Worm (Caenorhabditis elegans) whole organism, L2 larva: ENCODE data around the gene R04D3.3.

Source experiments
- F13H6.1 ChIP-seq: sonication (generic microtip); optimal IDR thresholded peaks from 2 replicates; lab custom pipeline; 2016; ENCODE audit warnings: missing genetic modification characterization, missing compliant biosample characterization
- blmp-1 ChIP-seq: sonication (generic microtip); optimal IDR thresholded peaks from 2 replicates; lab custom pipeline; 2017; ENCODE audit warnings: missing genetic modification characterization, mild to moderate bottlenecking, missing compliant biosample characterization, antibody characterized with exemption, moderate library complexity; ENCODE audit not compliant: insufficient read depth
- ceh-82 ChIP-seq: fragments of 150-350 bp; optimal IDR thresholded peaks from 2 replicates; lab custom pipeline; 2014; ENCODE audit warnings: missing biosample characterization, missing genetic modification characterization
- nhr-11 ChIP-seq: fragments of 150-350 bp; optimal IDR thresholded peaks from 2 replicates; lab custom pipeline; 2014; ENCODE audit warnings: missing biosample characterization, missing genetic modification characterization
- nhr-25 ChIP-seq: fragments of 150-350 bp; sonication (generic microtip); optimal IDR thresholded peaks from 3 replicates; lab custom pipeline; 2014; ENCODE audit warnings: missing biosample characterization, missing genetic modification characterization
- nhr-77 ChIP-seq: fragments of 150-350 bp; optimal IDR thresholded peaks from 2 replicates; lab custom pipeline; 2014; ENCODE audit warnings: missing biosample characterization, missing genetic modification characterization
- unc-39 ChIP-seq: fragments of 150-350 bp; optimal IDR thresholded peaks from 2 replicates; lab custom pipeline; 2014; ENCODE audit warnings: missing biosample characterization, missing genetic modification characterization
- ztf-11 ChIP-seq: sonication (generic microtip); optimal IDR thresholded peaks from 2 replicates; lab custom pipeline; 2017; ENCODE audit warnings: missing biosample characterization, missing genetic modification characterization
- ztf-4 ChIP-seq: fragments of 150-350 bp; optimal IDR thresholded peaks from 2 replicates; lab custom pipeline; 2014; ENCODE audit warnings: missing biosample characterization, missing genetic modification characterization

ce11 chrX:13337728-13338127 is 47.3 kb upstream of the R04D3.3 start, which contains the start of gene ptr-24:
- TF ChIP-seq nhr-25 (no peak), ztf-4 (tag; lab: Kevin White, UChicago) (no peak), F13H6.1 (tag; lab: Kevin White, UChicago) (no peak), unc-39 (no peak), blmp-1 (no peak), ztf-11 (tag; lab: Kevin White, UChicago) (no peak), nhr-11 (tag; lab: Kevin White, UChicago) (no peak), ceh-82 (no peak), nhr-77 (no peak)
